Worm (Caenorhabditis elegans) whole organism, midembryonic: Measurements from ENCODE around the gene Y57G11C.5.

Source experiments
- cog-1 ChIP-seq: sonication (generic microtip); optimal IDR thresholded peaks from 2 replicates; lab custom pipeline; 2016; ENCODE audit warnings: missing genetic modification characterization, missing compliant biosample characterization
- flt-1 ChIP-seq: fragments of 200-800 bp; sonication (Bioruptor generic); IDR thresholded peaks from 2 replicates; pipeline ENCODE4 v1.3.6; 2022; ENCODE audit warnings: missing genetic modification characterization, missing compliant biosample characterization
- klf-2 ChIP-seq: fragments of 200-800 bp; sonication (Bioruptor generic); conservative IDR thresholded peaks from 2 replicates; pipeline ENCODE4 v1.3.6; 2022; ENCODE audit warnings: missing genetic modification reagents, missing genetic modification characterization, missing compliant biosample characterization
- med-1 ChIP-seq: sonication (generic microtip); optimal IDR thresholded peaks from 2 replicates; lab custom pipeline; 2017; ENCODE audit warnings: missing genetic modification characterization, mild to moderate bottlenecking, missing compliant biosample characterization, antibody characterized with exemption, missing genetic modification reagents; ENCODE audit not compliant: insufficient read depth
- ref-1 ChIP-seq: fragments of 200-800 bp; sonication (Bioruptor generic); conservative IDR thresholded peaks from 2 replicates; pipeline ENCODE4 v1.3.6; 2022; ENCODE audit warnings: missing genetic modification reagents, missing genetic modification characterization, missing compliant biosample characterization
- tab-1 ChIP-seq: fragments of 200-800 bp; sonication (Bioruptor generic); IDR thresholded peaks from 2 replicates; pipeline ENCODE4 v1.3.6; 2022; ENCODE audit warnings: missing genetic modification characterization, missing compliant biosample characterization
- ztf-23 ChIP-seq: fragments of 200-800 bp; sonication (Bioruptor generic); IDR thresholded peaks from 2 replicates; pipeline ENCODE4 v1.3.6; 2022; ENCODE audit warnings: missing genetic modification reagents, missing genetic modification characterization, missing compliant biosample characterization
- ztf-29 ChIP-seq: fragments of 200-800 bp; sonication (Bioruptor generic); IDR thresholded peaks from 2 replicates; pipeline ENCODE4 v1.3.6; 2022; ENCODE audit warnings: missing genetic modification reagents, missing genetic modification characterization, missing compliant biosample characterization

- TF ChIP-seq ztf-29 (no peak), cog-1 (tag; lab: Kevin White, UChicago) (no peak), flt-1 (GFP tag; lab: Robert Waterston, UW) (no peak), ztf-23 (GFP tag; lab: Robert Waterston, UW) (no peak), med-1 (GFP tag; lab: Kevin White, UChicago) (no peak), ref-1 (GFP tag; lab: Robert Waterston, UW) (no peak), klf-2 (no peak), tab-1 (no peak)
These were observed 1.1 kb upstream of the Y57G11C.5 start, which contains the start of gene vti-1 for ce11 chrIV:14766382-14766781.
